Worm (Caenorhabditis elegans) whole organism, young adult: ENCODE data around the gene Y57G11C.43.

Experiments used
- C17E4.6 ChIP-seq: fragments of 200-800 bp; sonication (Bioruptor generic); IDR thresholded peaks from 2 replicates; pipeline ENCODE4 v1.3.6; 2022; ENCODE audit warnings: missing genetic modification reagents, missing genetic modification characterization, missing compliant biosample characterization
- F55B11.4 ChIP-seq: sonication (generic microtip); optimal IDR thresholded peaks from 2 replicates; lab custom pipeline; 2016; ENCODE audit warnings: missing compliant biosample characterization, missing genetic modification characterization, borderline replicate concordance; ENCODE audit not compliant: insufficient read depth
- Y53F4B.3 ChIP-seq: fragments of 200-800 bp; sonication (Bioruptor generic); IDR thresholded peaks from 2 replicates; pipeline ENCODE4 v1.3.6; 2022; ENCODE audit warnings: missing genetic modification reagents, missing genetic modification characterization, missing compliant biosample characterization
- Y56A3A.18 ChIP-seq: fragments of 200-800 bp; sonication (Bioruptor generic); IDR thresholded peaks from 2 replicates; pipeline ENCODE4 v1.3.6; 2022; ENCODE audit warnings: missing genetic modification reagents, missing genetic modification characterization, missing compliant biosample characterization
- atf-7 ChIP-seq: sonication (generic microtip); optimal IDR thresholded peaks from 2 replicates; lab custom pipeline; 2017; ENCODE audit warnings: mild to moderate bottlenecking, missing genetic modification characterization, missing compliant biosample characterization
- ceh-27 ChIP-seq: fragments of 200-800 bp; sonication (Bioruptor generic); optimal IDR thresholded peaks from 2 replicates; lab custom pipeline; 2018; ENCODE audit warnings: mild to moderate bottlenecking, missing genetic modification characterization, moderate library complexity, missing compliant biosample characterization
- ceh-79 ChIP-seq: sonication (generic microtip); optimal IDR thresholded peaks from 2 replicates; lab custom pipeline; 2017; ENCODE audit warnings: mild to moderate bottlenecking, missing genetic modification characterization, missing compliant biosample characterization
- hrde-1 ChIP-seq: sonication (generic microtip); optimal IDR thresholded peaks from 2 replicates; lab custom pipeline; 2016; ENCODE audit warnings: missing genetic modification characterization, mild to moderate bottlenecking, missing compliant biosample characterization, moderate library complexity, missing genotype, missing genetic modification reagents, borderline replicate concordance
- hsf-1 ChIP-seq: fragments of 200-800 bp; sonication (Bioruptor generic); IDR thresholded peaks from 2 replicates; pipeline ENCODE4 v1.3.6; 2022; ENCODE audit warnings: missing genetic modification reagents, missing genetic modification characterization, missing compliant biosample characterization
- lag-1 ChIP-seq: fragments of 200-800 bp; sonication (Bioruptor generic); IDR thresholded peaks from 2 replicates; pipeline ENCODE4 v1.3.6; 2022; ENCODE audit warnings: missing genetic modification reagents, missing genetic modification characterization, missing compliant biosample characterization
- madf-3 ChIP-seq: fragments of 200-800 bp; sonication (Bioruptor generic); IDR thresholded peaks from 2 replicates; pipeline ENCODE4 v1.3.6; 2022; ENCODE audit warnings: missing genetic modification reagents, missing genetic modification characterization, missing compliant biosample characterization
- sptf-2 ChIP-seq: fragments of 200-800 bp; sonication (Bioruptor generic); optimal IDR thresholded peaks from 2 replicates; lab custom pipeline; 2018; ENCODE audit warnings: mild to moderate bottlenecking, missing genetic modification characterization, missing compliant biosample characterization
- tbp1 ChIP-seq: fragments of 200-800 bp; sonication (Bioruptor generic); optimal IDR thresholded peaks from 2 replicates; lab custom pipeline; 2018; ENCODE audit warnings: mild to moderate bottlenecking, missing genetic modification characterization, missing compliant biosample characterization
- tbx-9 ChIP-seq: sonication (generic microtip); optimal IDR thresholded peaks from 2 replicates; lab custom pipeline; 2016; ENCODE audit warnings: borderline replicate concordance, missing genetic modification characterization, inconsistent platforms, missing compliant biosample characterization
- ztf-6 ChIP-seq: fragments of 200-800 bp; sonication (Bioruptor generic); IDR thresholded peaks from 2 replicates; pipeline ENCODE4 v1.3.6; 2022; ENCODE audit warnings: missing genetic modification reagents, missing genetic modification characterization, missing compliant biosample characterization

The Y57G11C.43 gene

DNA sequence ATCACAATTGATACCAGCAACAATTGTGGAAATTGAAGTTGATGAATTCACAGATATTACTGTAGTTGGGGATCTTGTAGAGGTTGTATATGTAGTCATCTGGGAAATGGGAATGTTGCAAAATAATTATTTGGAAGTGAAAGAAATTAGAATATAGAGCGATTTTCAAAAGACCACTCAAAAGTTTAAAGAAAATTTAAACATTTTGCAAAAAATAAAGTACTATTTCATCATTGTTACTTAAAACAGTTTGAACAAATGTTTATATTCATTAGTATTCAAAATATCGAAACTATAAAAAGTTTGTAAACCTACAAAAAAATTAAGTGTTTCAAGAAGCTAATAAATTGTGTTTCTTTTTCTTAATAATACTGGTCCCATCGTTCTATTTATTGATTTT, 47.0 kb downstream of the Y57G11C.43 start, which contains the start of gene Y57G11C.46:
Gene Y57G11C.46, minus strand, starts transcription at position 101 of the 400 bp plus-strand sequence.
- TF ChIP-seq sptf-2 (GFP tag; lab: Kevin White, UChicago) (no peak), C17E4.6 (no peak), ceh-27 (no peak), tbx-9 (no peak), atf-7 (tag; lab: Kevin White, UChicago) (no peak), Y56A3A.18 (no peak), hrde-1 (tag; lab: Kevin White, UChicago) (no peak), ztf-6 (GFP tag; lab: Robert Waterston, UW) (no peak), ceh-79 (tag; lab: Kevin White, UChicago) (no peak), Y53F4B.3 (GFP tag; lab: Robert Waterston, UW) (no peak), F55B11.4 (tag; lab: Kevin White, UChicago) (no peak), hsf-1 (GFP tag; lab: Robert Waterston, UW) (no peak), lag-1 (GFP tag; lab: Robert Waterston, UW) (no peak), tbp1 (GFP tag; lab: Kevin White, UChicago) (no peak), madf-3 (GFP tag; lab: Robert Waterston, UW) (no peak)
